Worm (Caenorhabditis elegans): ENCODE measurements around the gene asp-1.

The asp-1 gene

DNA sequence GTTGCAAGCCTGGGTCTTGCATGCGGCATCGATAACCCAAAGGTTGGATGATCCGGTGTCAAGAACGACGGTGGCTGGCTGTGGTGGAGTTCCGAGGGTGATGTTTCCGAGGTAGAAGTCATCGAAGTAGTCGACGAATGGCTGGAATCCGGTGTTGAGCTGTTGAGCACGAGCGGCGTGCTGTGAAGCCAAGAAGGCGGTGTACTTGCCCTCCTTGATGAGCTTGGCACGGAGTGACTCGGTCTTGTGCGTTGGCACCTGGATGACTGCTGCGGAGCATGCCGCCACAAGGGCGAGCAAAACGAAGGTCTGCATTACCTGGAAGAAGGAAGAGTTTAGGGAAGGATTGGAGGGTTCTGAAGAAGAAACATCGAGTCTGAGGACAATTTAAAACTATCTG is at the start of gene asp-1:
asp-1 (minus strand) TSS at position 315 of the 400 bp plus-strand sequence.
- TF ChIP-seq unc-62 (GFP tag; optimal IDR thresholded peaks at IDR 0.05) = no peak

DNA sequence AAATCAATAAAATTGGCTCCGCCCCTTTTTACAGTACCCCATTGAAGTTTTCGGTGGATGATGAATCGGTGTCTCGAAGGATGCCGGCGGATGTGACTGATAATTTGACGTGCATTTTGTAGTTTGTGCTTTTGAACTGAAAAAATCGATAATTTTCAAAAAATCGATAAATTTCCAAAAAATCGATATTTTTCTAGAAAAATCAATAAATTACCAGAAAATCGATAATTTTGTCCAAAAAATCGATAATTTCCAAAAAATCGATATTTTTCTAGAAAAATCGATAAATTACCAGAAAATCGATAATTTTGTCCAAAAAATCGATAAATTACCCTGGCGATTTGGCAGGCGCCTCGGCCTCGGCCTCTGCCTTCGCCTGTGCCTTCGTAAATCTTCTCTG is 49.0 kb upstream of the asp-1 start:
- TF ChIP-seq unc-62 (GFP tag; optimal IDR thresholded peaks at IDR 0.05) = no peak

- no peak for TF ChIP-seq unc-62 (GFP tag; optimal IDR thresholded peaks at IDR 0.05)
Observed at ce11 chrV:19090885-19091284, 40.3 kb upstream of the asp-1 start.

- TF ChIP-seq unc-62 (GFP tag; optimal IDR thresholded peaks at IDR 0.05) = no peak
Observed at ce11 chrV:19087426-19087825, 36.9 kb upstream of the asp-1 start, which contains the start of gene nhr-145. Gene nhr-145, plus strand, starts transcription at chrV:19087723.

ce11 chrV:19083789-19084188 is 33.2 kb upstream of the asp-1 start:
- TF ChIP-seq unc-62 (GFP tag; optimal IDR thresholded peaks at IDR 0.05) = no peak

ce11 chrV:19082541-19082940 is 32.0 kb upstream of the asp-1 start, which contains the start of gene nhr-95:
Gene nhr-95, minus strand, starts transcription at chrV:19082641.
- no peak for TF ChIP-seq unc-62 (GFP tag; optimal IDR thresholded peaks at IDR 0.05)

DNA sequence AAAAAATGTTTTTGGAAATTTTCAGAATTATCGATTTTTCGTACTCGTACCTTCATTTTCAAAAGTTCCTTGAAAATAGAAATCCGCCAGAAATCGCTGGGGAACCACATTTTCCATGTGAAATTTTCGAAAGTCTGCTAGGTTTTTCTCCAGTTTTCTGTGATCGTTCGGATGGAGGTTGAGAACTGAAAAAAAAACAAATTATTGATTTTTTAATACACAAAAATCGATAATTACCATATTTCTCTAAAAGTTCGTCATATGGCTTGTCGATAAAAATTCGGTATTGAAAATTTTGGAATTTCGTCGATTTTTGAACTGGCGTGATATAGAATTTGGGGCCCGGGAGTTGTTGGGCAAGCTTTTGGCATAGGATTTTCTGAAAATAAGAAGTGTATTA is 26.3 kb upstream of the asp-1 start:
- TF ChIP-seq unc-62 (GFP tag; optimal IDR thresholded peaks at IDR 0.05) = no peak

- TF ChIP-seq unc-62 (GFP tag; optimal IDR thresholded peaks at IDR 0.05) = no peak
Observed at ce11 chrV:19073169-19073568, 22.6 kb upstream of the asp-1 start.

ce11 chrV:19068888-19069287 is 18.3 kb upstream of the asp-1 start:
- TF ChIP-seq unc-62 (GFP tag; optimal IDR thresholded peaks at IDR 0.05) = no peak

DNA sequence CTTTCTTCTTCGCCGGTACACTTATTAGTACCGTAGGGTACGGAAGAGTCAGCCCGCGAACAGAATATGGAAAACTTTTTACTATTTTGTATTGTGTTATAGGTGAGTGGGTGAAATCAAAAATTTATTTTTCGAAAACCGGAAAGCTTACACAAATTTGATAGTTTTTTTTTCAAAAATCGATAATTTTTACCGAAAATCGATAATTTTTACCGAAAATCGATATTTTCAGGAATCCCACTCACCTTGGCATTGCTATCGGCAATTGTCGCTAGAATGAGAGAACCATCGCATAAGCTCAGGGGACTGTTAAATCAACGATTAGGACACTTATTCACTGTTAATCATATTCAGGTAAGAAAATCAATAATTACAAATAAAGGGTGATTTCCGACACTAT is 12.8 kb upstream of the asp-1 start:
- no peak for TF ChIP-seq unc-62 (GFP tag; optimal IDR thresholded peaks at IDR 0.05)

- TF ChIP-seq unc-62 (GFP tag; optimal IDR thresholded peaks at IDR 0.05) = no peak
Observed at ce11 chrV:19059873-19060272, 9.3 kb upstream of the asp-1 start, which contains the start of gene twk-46. Gene twk-46, plus strand, starts transcription at chrV:19060173.

DNA sequence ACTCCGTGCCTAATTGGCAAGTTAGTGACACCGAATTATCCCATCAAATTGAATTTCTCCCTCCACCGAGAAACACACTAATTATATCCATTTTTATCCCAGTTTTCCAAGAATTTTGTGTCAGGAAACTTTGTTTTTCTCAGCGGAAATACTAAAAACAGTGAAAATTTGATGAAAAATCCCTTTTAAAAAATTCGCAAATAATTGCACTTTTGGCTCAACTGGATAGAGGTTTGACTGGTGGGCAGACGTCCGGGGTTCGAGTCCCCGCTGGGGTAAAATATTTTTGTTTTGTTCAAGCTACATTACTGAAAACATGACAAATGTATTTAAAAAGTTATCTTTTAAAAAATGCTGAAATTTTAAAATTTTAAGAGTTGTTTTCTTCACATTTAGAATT is 7.5 kb upstream of the asp-1 start:
- TF ChIP-seq unc-62 (GFP tag; optimal IDR thresholded peaks at IDR 0.05) = no peak

DNA sequence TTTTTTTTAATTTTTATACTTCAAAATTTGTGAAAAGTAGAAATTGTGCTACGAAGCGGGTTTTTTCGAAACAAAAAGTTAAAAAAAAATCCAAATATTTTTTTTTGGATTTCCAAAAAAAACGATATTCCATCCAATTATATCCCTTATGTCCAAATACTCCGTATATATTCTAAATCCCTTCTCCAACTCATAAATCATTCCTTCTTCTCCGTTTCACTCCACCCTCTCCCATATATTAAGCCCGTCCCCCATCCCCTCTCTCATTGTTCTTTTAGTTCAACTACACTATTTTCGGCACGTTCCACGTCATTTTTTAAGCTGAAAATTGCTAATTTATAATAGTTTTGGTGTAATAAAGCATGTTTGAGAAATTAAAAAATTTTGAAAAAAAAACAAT is 7.0 kb upstream of the asp-1 start:
- TF ChIP-seq unc-62 (GFP tag; optimal IDR thresholded peaks at IDR 0.05) = no peak

DNA sequence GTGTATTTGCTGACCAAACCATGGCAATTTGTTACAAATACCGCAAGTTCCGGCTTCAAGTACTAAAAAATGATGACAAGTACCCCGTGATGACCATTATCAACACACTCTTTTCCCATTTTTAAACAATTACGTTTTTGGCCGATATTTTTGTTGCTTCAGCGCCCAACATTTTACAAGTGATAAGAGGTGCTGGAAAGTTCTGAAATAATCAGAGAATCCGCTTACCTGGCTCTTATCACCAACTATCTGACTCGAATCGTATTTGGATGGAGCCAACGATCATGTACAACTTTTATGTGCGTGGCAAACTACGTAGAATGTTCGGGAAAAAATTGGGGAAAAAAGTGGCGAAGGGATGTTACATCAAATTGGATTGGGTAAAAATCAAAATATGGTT is 2.7 kb upstream of the asp-1 start:
- no peak for TF ChIP-seq unc-62 (GFP tag; optimal IDR thresholded peaks at IDR 0.05)

- TF ChIP-seq unc-62 (GFP tag; optimal IDR thresholded peaks at IDR 0.05) = no peak
Observed at ce11 chrV:19051425-19051824, 873 bp upstream of the asp-1 start.

ce11 chrV:19050888-19051287 is 336 bp upstream of the asp-1 start:
- no peak for TF ChIP-seq unc-62 (GFP tag; optimal IDR thresholded peaks at IDR 0.05)

- TF ChIP-seq unc-62 (GFP tag; optimal IDR thresholded peaks at IDR 0.05) = no peak
Observed at ce11 chrV:19049140-19050092, 1.1 kb downstream of the asp-1 start.

All from whole organism, dauer.